Worm (Caenorhabditis elegans) whole organism, L4/young adult: Measurements from ENCODE around the gene glt-3.

ENCODE experiments used
- W03F9.2 ChIP-seq: fragments of 150-350 bp; optimal IDR thresholded peaks from 2 replicates; lab custom pipeline; 2014; ENCODE audit warnings: missing biosample characterization, missing genetic modification characterization
- him-1 ChIP-seq: sonication (generic microtip); optimal IDR thresholded peaks from 2 replicates; lab custom pipeline; 2016; ENCODE audit warnings: missing genotype, missing genetic modification reagents, missing genetic modification characterization, missing compliant biosample characterization

ce11 chrIV:10146885-10147284, 16.8 kb downstream of the glt-3 start, which contains the start of gene T14G10.8:
- TF ChIP-seq him-1 (tag; lab: Kevin White, UChicago), result no peak
- no peak for TF ChIP-seq W03F9.2 (tag; lab: Kevin White, UChicago)
